Worm (Caenorhabditis elegans): ENCODE measurements around the gene ifp-1.

Gene ifp-1

ce11 chrX:9637700-9638099 is 42.3 kb downstream of the ifp-1 start (continued):
- TF ChIP-seq F52B5.7 (tag; optimal IDR thresholded peaks at IDR 0.05), result peak; percentile 80
- peak; percentile 45; the same call in 1 of the 2 replicates for TF ChIP-seq attf-3 (GFP tag; conservative IDR thresholded peaks at IDR 0.05)
- 0 out of 2 replicates have a peak, but pooled peaks have one; percentile 25 for TF ChIP-seq nhr-120 (GFP tag; IDR thresholded peaks at IDR 0.05)
- TF ChIP-seq F23B12.7 (tag; optimal IDR thresholded peaks at IDR 0.05; ENCODE audit: insufficient read depth), result peak; percentile 11
- peak; percentile 90 for TF ChIP-seq die-1 (tag; optimal IDR thresholded peaks at IDR 0.05)
- TF ChIP-seq F33H1.4 (GFP tag; IDR thresholded peaks at IDR 0.05), result no peak
- no peak for TF ChIP-seq lsl-1 (GFP tag; optimal IDR thresholded peaks at IDR 0.05)
- TF ChIP-seq madf-3 (GFP tag; IDR thresholded peaks at IDR 0.05), result peak; percentile 73; the same call in 1 of the 2 replicates
- TF ChIP-seq tlf-1 (GFP tag; optimal IDR thresholded peaks at IDR 0.05), result no peak
- TF ChIP-seq hsf-1 (GFP tag; IDR thresholded peaks at IDR 0.05), result no peak; the same call in 1 of the 2 replicates
- no peak for TF ChIP-seq ama-1 (optimal IDR thresholded peaks at IDR 0.05)
- peak in 1 of 2 experiments; percentile 95 for TF ChIP-seq ama-1 (GFP tag; optimal IDR thresholded peaks at IDR 0.05)
- no peak for TF ChIP-seq nhr-80 (tag; optimal IDR thresholded peaks at IDR 0.05)
- TF ChIP-seq Y67H2A.10 (GFP tag; conservative IDR thresholded peaks at IDR 0.05), result no peak
- TF ChIP-seq D2030.7 (GFP tag; IDR thresholded peaks at IDR 0.05), result no peak; the same call in none of the 2 replicates
- TF ChIP-seq nhr-90 (tag; optimal IDR thresholded peaks at IDR 0.05), result peak; percentile 81
- TF ChIP-seq rec-8 (tag; optimal IDR thresholded peaks at IDR 0.05), result peak; percentile 45 to 90
- peak; percentile 54 for TF ChIP-seq somi-1 (GFP tag; optimal IDR thresholded peaks at IDR 0.05)
- TF ChIP-seq B0035.1 (tag; optimal IDR thresholded peaks at IDR 0.05), result peak; percentile 47
- no peak for TF ChIP-seq let-526 (GFP tag; IDR thresholded peaks at IDR 0.05)
- TF ChIP-seq lin-26 (GFP tag; IDR thresholded peaks at IDR 0.05), result peak; percentile 92
- peak; percentile 77 for TF ChIP-seq snpc-4 (GFP tag; optimal IDR thresholded peaks at IDR 0.05)
- TF ChIP-seq snpc-4 (tag; optimal IDR thresholded peaks at IDR 0.05), result peak in 2 of 4 experiments; percentile 41 to 74
- TF ChIP-seq efl-1 (GFP tag; optimal IDR thresholded peaks at IDR 0.05), result no peak
- peak in 1 of 3 experiments; percentile 68 for TF ChIP-seq lin-35 (GFP tag; optimal IDR thresholded peaks at IDR 0.05)
- peak; percentile 69 for TF ChIP-seq zim-3 (tag; optimal IDR thresholded peaks at IDR 0.05)
- peak; percentile 95 for TF ChIP-seq B0261.1 (tag; optimal IDR thresholded peaks at IDR 0.05)
- peak; percentile 75; the same call in 1 of the 2 replicates for TF ChIP-seq C17E4.6 (GFP tag; IDR thresholded peaks at IDR 0.05)
- no peak for TF ChIP-seq nfya-2 (GFP tag; IDR thresholded peaks at IDR 0.05)
- TF ChIP-seq athp-1 (tag; optimal IDR thresholded peaks at IDR 0.05), result peak; percentile 65
- TF ChIP-seq nhr-179 (tag; optimal IDR thresholded peaks at IDR 0.05), result peak; percentile 67
- TF ChIP-seq B0336.3 (GFP tag; IDR thresholded peaks at IDR 0.05), result no peak
- TF ChIP-seq B0019.2 (GFP tag; conservative IDR thresholded peaks at IDR 0.05), result peak; percentile 61; the same call in 1 of the 2 replicates
- no peak for TF ChIP-seq F39B2.1 (GFP tag; IDR thresholded peaks at IDR 0.05)
- TF ChIP-seq T07F8.4 (tag; optimal IDR thresholded peaks at IDR 0.05), result peak; percentile 76
- TF ChIP-seq ztf-26 (tag; optimal IDR thresholded peaks at IDR 0.05), result peak; percentile 48
- peak; percentile 18 for TF ChIP-seq F10E7.11 (tag; optimal IDR thresholded peaks at IDR 0.05)
- peak; percentile 72 for TF ChIP-seq hlh-12 (tag; optimal IDR thresholded peaks at IDR 0.05)
- TF ChIP-seq ztf-22 (GFP tag; optimal IDR thresholded peaks at IDR 0.05), result no peak
- TF ChIP-seq hlh-26 (GFP tag; conservative IDR thresholded peaks at IDR 0.05), result no peak
- TF ChIP-seq madf-6 (GFP tag; IDR thresholded peaks at IDR 0.05), result no peak; the same call in 1 of the 2 replicates
- TF ChIP-seq K11D2.4 (GFP tag; IDR thresholded peaks at IDR 0.05), result no peak
- peak; percentile 35 for TF ChIP-seq K12H6.12 (tag; optimal IDR thresholded peaks at IDR 0.05)
- no peak for TF ChIP-seq nfya-1 (tag; optimal IDR thresholded peaks at IDR 0.05; ENCODE audit: borderline replicate concordance, insufficient read depth)
- peak; percentile 27 for TF ChIP-seq F49E8.2 (tag; optimal IDR thresholded peaks at IDR 0.05; ENCODE audit: insufficient read depth)
- TF ChIP-seq ceh-91 (GFP tag; IDR thresholded peaks at IDR 0.05), result no peak
- peak; percentile 51 for TF ChIP-seq atf-7 (tag; optimal IDR thresholded peaks at IDR 0.05)
- TF ChIP-seq nfyb-1 (GFP tag; IDR thresholded peaks at IDR 0.05), result peak; percentile 92
- peak; percentile 85 for TF ChIP-seq chd-7 (tag; optimal IDR thresholded peaks at IDR 0.05)
